Worm (Caenorhabditis elegans) whole organism, early embryonic: Measurements from ENCODE around the gene Y69A2AR.32.

Source experiments
- B0310.2 ChIP-seq: sonication (generic microtip); optimal IDR thresholded peaks from 2 replicates; lab custom pipeline; 2016; ENCODE audit warnings: mild to moderate bottlenecking, missing genetic modification characterization, missing compliant biosample characterization
- ama-1 ChIP-seq: fragments of 150-350 bp; optimal IDR thresholded peaks from 2 replicates; lab custom pipeline; 2014
- ceh-36 ChIP-seq: sonication (generic microtip); optimal IDR thresholded peaks from 2 replicates; lab custom pipeline; 2016; ENCODE audit warnings: missing genetic modification characterization, inconsistent platforms, missing compliant biosample characterization
- hmg-4 ChIP-seq: fragments of 200-800 bp; sonication (Bioruptor generic); optimal IDR thresholded peaks from 2 replicates; lab custom pipeline; 2018; ENCODE audit warnings: mild to moderate bottlenecking, missing genetic modification characterization, missing compliant biosample characterization
- pes-1 ChIP-seq: fragments of 200-800 bp; sonication (Bioruptor generic); IDR thresholded peaks from 2 replicates; pipeline ENCODE4 v1.3.6; 2022; ENCODE audit warnings: missing genetic modification reagents, missing genetic modification characterization, missing compliant biosample characterization
- tbx-11 ChIP-seq: fragments of 200-800 bp; sonication (Bioruptor generic); IDR thresholded peaks from 2 replicates; pipeline ENCODE4 v1.3.6; 2022; ENCODE audit warnings: missing genetic modification characterization, missing compliant biosample characterization

- TF ChIP-seq ceh-36: no peak
- TF ChIP-seq ama-1 (lab: Kevin White, UChicago): no peak
- TF ChIP-seq pes-1 (GFP tag; lab: Robert Waterston, UW): no peak
- TF ChIP-seq B0310.2: no peak
- no peak for TF ChIP-seq tbx-11
- no peak for TF ChIP-seq hmg-4 (GFP tag; lab: Kevin White, UChicago)
Observed at ce11 chrIV:2642054-2642453, 31.8 kb downstream of the Y69A2AR.32 start.
